Worm (Caenorhabditis elegans): Measurements from ENCODE around the gene nhr-272.
A peak's percentile ranks its signal among the peaks of the same experiment; 100 is the strongest.

Gene nhr-272

ce11 chrX:12670385-12670784 lies 34.2 kb downstream of the nhr-272 start (continued):
- peak; percentile 5 for TF ChIP-seq ets-4 (tag; optimal IDR thresholded peaks at IDR 0.05)
- peak; percentile 46 for TF ChIP-seq rnt-1 (tag; optimal IDR thresholded peaks at IDR 0.05)
- peak; percentile 1 for TF ChIP-seq ceh-22 (tag; optimal IDR thresholded peaks at IDR 0.05)
- no peak for TF ChIP-seq ama-1 (optimal IDR thresholded peaks at IDR 0.05)
- TF ChIP-seq nhr-232 (tag; optimal IDR thresholded peaks at IDR 0.05) = peak; percentile 3
- no peak for TF ChIP-seq ahr-1 (tag; optimal IDR thresholded peaks at IDR 0.05)
- no peak for TF ChIP-seq K02D7.2 (tag; optimal IDR thresholded peaks at IDR 0.05)
- peak; percentile 89 for TF ChIP-seq tbx-2 (tag; optimal IDR thresholded peaks at IDR 0.05)
- TF ChIP-seq elt-4 (tag; optimal IDR thresholded peaks at IDR 0.05) = no peak
- no peak for TF ChIP-seq hlh-15 (tag; optimal IDR thresholded peaks at IDR 0.05)
- TF ChIP-seq pha-2 (tag; optimal IDR thresholded peaks at IDR 0.05) = peak; percentile 6
- TF ChIP-seq ceh-48 (tag; optimal IDR thresholded peaks at IDR 0.05) = peak; percentile 52
- TF ChIP-seq pax-1 (tag; optimal IDR thresholded peaks at IDR 0.05) = no peak
- TF ChIP-seq ref-2 (tag; optimal IDR thresholded peaks at IDR 0.05) = peak; percentile 7
- peak; percentile 31 for TF ChIP-seq dmd-4 (tag; optimal IDR thresholded peaks at IDR 0.05; ENCODE audit: borderline replicate concordance)
- TF ChIP-seq lim-6 (tag; optimal IDR thresholded peaks at IDR 0.05) = no peak
- TF ChIP-seq mec-3 (tag; optimal IDR thresholded peaks at IDR 0.05; ENCODE audit: borderline replicate concordance) = no peak
- TF ChIP-seq sox-2 (GFP tag; IDR thresholded peaks at IDR 0.05) = peak; percentile 7; the same call in 1 of the 2 replicates
- no peak for TF ChIP-seq sox-4 (tag; optimal IDR thresholded peaks at IDR 0.05)
- peak; percentile 38 for TF ChIP-seq C08G9.2 (tag; optimal IDR thresholded peaks at IDR 0.05)
- TF ChIP-seq K09A11.1 (tag; optimal IDR thresholded peaks at IDR 0.05; ENCODE audit: insufficient read depth) = no peak
- no peak for TF ChIP-seq che-1 (tag; optimal IDR thresholded peaks at IDR 0.05)
- peak; percentile 92 for TF ChIP-seq unc-42 (tag; optimal IDR thresholded peaks at IDR 0.05)
- no peak for TF ChIP-seq lin-11 (tag; optimal IDR thresholded peaks at IDR 0.05)
- TF ChIP-seq syd-9 (tag; optimal IDR thresholded peaks at IDR 0.05) = peak; percentile 58
- no peak for TF ChIP-seq unc-3 (GFP tag; conservative IDR thresholded peaks at IDR 0.05)
- TF ChIP-seq unc-3 (tag; optimal IDR thresholded peaks at IDR 0.05) = no peak
- TF ChIP-seq hlh-30 (tag; optimal IDR thresholded peaks at IDR 0.05; ENCODE audit: insufficient read depth) = peak; percentile 48
- no peak for TF ChIP-seq fkh-10 (GFP tag; optimal IDR thresholded peaks at IDR 0.05)
- no peak for TF ChIP-seq hlh-6 (tag; optimal IDR thresholded peaks at IDR 0.05)
- no peak for TF ChIP-seq pha-4 (tag; optimal IDR thresholded peaks at IDR 0.05)
- TF ChIP-seq ceh-9 (tag; optimal IDR thresholded peaks at IDR 0.05) = no peak
- TF ChIP-seq ceh-6 (GFP tag; optimal IDR thresholded peaks at IDR 0.05) = no peak
- TF ChIP-seq pag-3 (tag; optimal IDR thresholded peaks at IDR 0.05; ENCODE audit: borderline replicate concordance) = no peak
- peak; percentile 55 for TF ChIP-seq ceh-2 (tag; optimal IDR thresholded peaks at IDR 0.05)
- no peak for TF ChIP-seq eyg-1 (tag; optimal IDR thresholded peaks at IDR 0.05)
- peak; percentile 64 for TF ChIP-seq ceh-14 (tag; optimal IDR thresholded peaks at IDR 0.05)
- TF ChIP-seq nhr-11 (tag; optimal IDR thresholded peaks at IDR 0.05) = no peak

ce11 chrX:12668941-12669501 lies 35.6 kb downstream of the nhr-272 start:
- no peak for TF ChIP-seq zip-5 (tag; optimal IDR thresholded peaks at IDR 0.05)
- TF ChIP-seq eyg-1 (tag; optimal IDR thresholded peaks at IDR 0.05) = no peak
- TF ChIP-seq pros-1 (tag; optimal IDR thresholded peaks at IDR 0.05) = no peak
- TF ChIP-seq sdc-2 (tag; optimal IDR thresholded peaks at IDR 0.05) = no peak
- TF ChIP-seq ceh-30 (tag; optimal IDR thresholded peaks at IDR 0.05) = no peak
- no peak for TF ChIP-seq ceh-14 (tag; optimal IDR thresholded peaks at IDR 0.05)
- no peak for TF ChIP-seq dmd-4 (tag; optimal IDR thresholded peaks at IDR 0.05; ENCODE audit: borderline replicate concordance)
- no peak for TF ChIP-seq odd-2 (tag; optimal IDR thresholded peaks at IDR 0.05)
- no peak for TF ChIP-seq unc-86 (tag; optimal IDR thresholded peaks at IDR 0.05)
- no peak for TF ChIP-seq F13H6.1 (tag; optimal IDR thresholded peaks at IDR 0.05)
- no peak for TF ChIP-seq sox-2 (GFP tag; IDR thresholded peaks at IDR 0.05)
- TF ChIP-seq ceh-18 (tag; optimal IDR thresholded peaks at IDR 0.05) = no peak
- no peak for TF ChIP-seq pax-1 (tag; optimal IDR thresholded peaks at IDR 0.05)

Measured in whole organism, late embryonic.